Worm (Caenorhabditis elegans): ENCODE data around the gene cpz-2.

DNA sequence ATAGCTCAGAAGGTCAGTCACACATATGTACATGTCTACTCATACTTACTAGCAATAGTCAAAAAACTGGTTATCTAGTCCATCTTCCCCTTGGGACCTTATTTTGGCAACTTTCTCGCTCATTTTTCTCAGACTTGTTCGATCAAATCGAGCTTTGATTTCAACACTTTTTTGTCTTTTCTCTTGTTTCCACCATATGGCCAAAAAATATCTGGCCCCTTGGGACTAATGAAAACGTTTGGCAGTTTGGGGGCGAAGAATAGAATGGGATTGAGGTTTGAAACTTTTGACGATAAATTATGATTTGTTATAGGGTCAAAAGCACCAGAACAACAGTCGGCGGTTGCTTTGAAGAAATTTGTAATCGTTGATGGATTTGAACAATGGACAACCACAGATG is 28.6 kb upstream of the cpz-2 start:
- no peak for TF ChIP-seq snpc-4 (tag; optimal IDR thresholded peaks at IDR 0.05)
- TF ChIP-seq pha-4 (tag; optimal IDR thresholded peaks at IDR 0.05), result no peak
- no peak for TF ChIP-seq nhr-237 (tag; optimal IDR thresholded peaks at IDR 0.05)
- no peak for TF ChIP-seq nhr-2 (tag; optimal IDR thresholded peaks at IDR 0.05)
- no peak for TF ChIP-seq ces-1 (GFP tag; optimal IDR thresholded peaks at IDR 0.05)
- no peak for TF ChIP-seq nhr-28 (tag; optimal IDR thresholded peaks at IDR 0.05)
- no peak for TF ChIP-seq tbx-8 (GFP tag; optimal IDR thresholded peaks at IDR 0.05)
- TF ChIP-seq cnd-1 (tag; optimal IDR thresholded peaks at IDR 0.05), result no peak
- no peak for TF ChIP-seq mep-1 (tag; optimal IDR thresholded peaks at IDR 0.05)
- no peak for TF ChIP-seq ztf-11 (tag; optimal IDR thresholded peaks at IDR 0.05)
- no peak for TF ChIP-seq nhr-12 (tag; optimal IDR thresholded peaks at IDR 0.05)
- no peak for TF ChIP-seq nhr-76 (tag; optimal IDR thresholded peaks at IDR 0.05)
- TF ChIP-seq unc-39 (tag; optimal IDR thresholded peaks at IDR 0.05), result no peak
